Fruit fly (Drosophila melanogaster): ENCODE results near the gene Idh3b.

- TF ChIP-seq Dll (optimal IDR thresholded peaks at IDR 0.05) (no peak), usp (GFP tag; optimal IDR thresholded peaks at IDR 0.05) (no peak), psq (optimal IDR thresholded peaks at IDR 0.05) (no peak), CG8478 (optimal IDR thresholded peaks at IDR 0.05) (no peak)
Measured at dm6 chr3R:22031738-22032137, 12.6 kb upstream of the Idh3b start, which contains the start of gene CG13409.
